Worm (Caenorhabditis elegans): ENCODE data around the gene nhr-203.

The nhr-203 gene

DNA sequence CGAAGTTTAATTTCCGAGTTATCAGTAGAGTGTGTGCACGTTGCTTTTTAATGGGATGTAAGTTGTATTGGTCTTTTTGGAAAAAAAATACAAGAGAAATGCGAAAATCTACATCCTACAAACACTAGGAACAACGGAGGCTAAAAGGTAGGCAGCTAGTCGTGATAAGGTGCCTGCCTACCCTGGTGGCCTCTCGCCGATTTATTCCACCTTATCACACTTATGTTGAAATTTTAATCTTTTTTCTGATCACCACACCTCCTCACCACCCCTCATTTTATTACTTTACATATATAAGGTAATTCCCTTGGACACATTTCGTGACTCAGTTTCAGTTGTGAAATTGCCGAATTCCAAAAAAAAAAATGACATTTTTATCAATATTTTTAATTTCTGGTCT lies 37.5 kb upstream of the nhr-203 start, which contains the start of gene dod-20:
Gene dod-20 (plus strand): TSS at position 301 of the 400 bp plus-strand sequence.
- TF ChIP-seq cnd-1 (tag; optimal IDR thresholded peaks at IDR 0.05) = no peak
- no peak for TF ChIP-seq snpc-4 (tag; optimal IDR thresholded peaks at IDR 0.05)
- no peak for TF ChIP-seq M03D4.4 (tag; optimal IDR thresholded peaks at IDR 0.05)
- no peak for TF ChIP-seq blmp-1 (tag; optimal IDR thresholded peaks at IDR 0.05)
- no peak for TF ChIP-seq lsy-2 (tag; optimal IDR thresholded peaks at IDR 0.05)
- no peak for TF ChIP-seq sptf-1 (tag; optimal IDR thresholded peaks at IDR 0.05)

- no peak for TF ChIP-seq nhr-2 (tag; optimal IDR thresholded peaks at IDR 0.05)
- TF ChIP-seq pha-4 (tag; optimal IDR thresholded peaks at IDR 0.05) = no peak
- TF ChIP-seq nhr-28 (tag; optimal IDR thresholded peaks at IDR 0.05) = no peak
- TF ChIP-seq zip-8 (tag; optimal IDR thresholded peaks at IDR 0.05) = no peak
- TF ChIP-seq bed-3 (GFP tag; optimal IDR thresholded peaks at IDR 0.05) = no peak
These were observed 35.5 kb upstream of the nhr-203 start, which contains the start of gene B0554.5 for ce11 chrV:424140-424539. TSS of gene B0554.5 (plus strand) at chrV:424440.

ce11 chrV:428844-429243 lies 30.8 kb upstream of the nhr-203 start, which contains the start of gene B0554.4:
TSS of gene B0554.4 (plus strand) at chrV:429144.
- TF ChIP-seq zip-8 (tag; optimal IDR thresholded peaks at IDR 0.05) (no peak), tbx-8 (GFP tag; optimal IDR thresholded peaks at IDR 0.05) (no peak), ceh-83 (GFP tag; optimal IDR thresholded peaks at IDR 0.05) (no peak), flh-1 (GFP tag; optimal IDR thresholded peaks at IDR 0.05) (no peak), drap-1 (GFP tag; optimal IDR thresholded peaks at IDR 0.05) (no peak), ceh-43 (GFP tag; optimal IDR thresholded peaks at IDR 0.05) (no peak), sptf-1 (tag; optimal IDR thresholded peaks at IDR 0.05) (no peak), lin-32 (GFP tag; optimal IDR thresholded peaks at IDR 0.05) (no peak)

DNA sequence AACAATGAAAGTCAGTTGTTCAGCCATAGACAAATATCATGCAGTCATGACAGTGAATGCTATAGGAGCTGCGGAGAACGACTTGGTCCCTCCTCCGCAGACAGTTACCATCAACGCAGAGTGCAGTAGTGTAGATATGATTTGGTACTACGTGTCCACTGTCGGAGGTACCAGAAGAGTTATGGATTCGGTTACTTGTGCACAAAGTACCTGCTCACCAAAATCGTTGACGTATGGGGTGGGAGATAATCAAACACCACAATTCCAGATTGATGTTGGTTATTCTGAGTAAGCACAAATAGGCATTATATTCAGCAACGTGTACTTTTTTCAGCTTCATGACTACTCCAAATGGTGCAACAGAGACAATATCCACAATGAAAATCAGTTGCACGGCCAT lies 26.6 kb upstream of the nhr-203 start:
- TF ChIP-seq mls-2 (tag; optimal IDR thresholded peaks at IDR 0.05) = no peak
- TF ChIP-seq pha-4 (tag; optimal IDR thresholded peaks at IDR 0.05) = no peak
- TF ChIP-seq ces-1 (GFP tag; optimal IDR thresholded peaks at IDR 0.05) = no peak
- TF ChIP-seq ztf-11 (tag; optimal IDR thresholded peaks at IDR 0.05) = no peak
- no peak for TF ChIP-seq nhr-12 (tag; optimal IDR thresholded peaks at IDR 0.05)
- no peak for TF ChIP-seq mep-1 (tag; optimal IDR thresholded peaks at IDR 0.05)
- TF ChIP-seq lin-13 (tag; optimal IDR thresholded peaks at IDR 0.05) = no peak
- no peak for TF ChIP-seq elt-3 (tag; optimal IDR thresholded peaks at IDR 0.05)
- TF ChIP-seq ham-2 (GFP tag; optimal IDR thresholded peaks at IDR 0.05) = no peak
- TF ChIP-seq unc-120 (tag; optimal IDR thresholded peaks at IDR 0.05; ENCODE audit: poor library complexity, severe bottlenecking) = no peak

DNA sequence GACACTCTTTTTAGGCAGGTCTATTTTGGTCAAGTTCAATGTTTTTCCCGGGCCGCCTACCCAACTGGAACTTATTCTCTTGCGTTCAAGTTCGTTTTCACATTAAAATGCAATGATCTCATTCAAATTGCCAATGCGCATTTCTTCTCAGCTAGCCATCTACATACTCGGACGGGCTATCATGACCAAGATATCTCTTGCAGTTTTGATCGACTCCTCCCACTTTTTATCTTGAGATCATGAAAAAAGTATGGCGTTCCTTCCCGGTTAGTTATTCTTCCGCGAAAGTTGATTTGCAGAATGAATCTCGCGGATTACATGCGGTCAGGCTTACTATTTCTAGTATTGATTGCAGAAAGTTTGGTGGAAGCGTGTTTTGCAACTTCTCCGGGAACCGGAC lies 25.7 kb upstream of the nhr-203 start, which contains the start of gene B0554.2:
Gene B0554.2 (plus strand): TSS at position 301 of the 400 bp plus-strand sequence.
- TF ChIP-seq mep-1 (tag; optimal IDR thresholded peaks at IDR 0.05) (no peak), nhr-237 (tag; optimal IDR thresholded peaks at IDR 0.05) (no peak), hlh-1 (tag; optimal IDR thresholded peaks at IDR 0.05) (no peak), ztf-11 (tag; optimal IDR thresholded peaks at IDR 0.05) (no peak), lsy-2 (tag; optimal IDR thresholded peaks at IDR 0.05) (no peak), M03D4.4 (tag; optimal IDR thresholded peaks at IDR 0.05) (no peak), elt-1 (tag; optimal IDR thresholded peaks at IDR 0.05; ENCODE audit: borderline replicate concordance, insufficient read depth) (no peak), unc-120 (tag; optimal IDR thresholded peaks at IDR 0.05; ENCODE audit: poor library complexity, severe bottlenecking) (no peak), elt-3 (tag; optimal IDR thresholded peaks at IDR 0.05) (no peak), ceh-83 (GFP tag; optimal IDR thresholded peaks at IDR 0.05) (no peak), ceh-39 (tag; optimal IDR thresholded peaks at IDR 0.05) (no peak), nhr-2 (tag; optimal IDR thresholded peaks at IDR 0.05) (no peak), nhr-28 (tag; optimal IDR thresholded peaks at IDR 0.05) (no peak), mab-5 (tag; optimal IDR thresholded peaks at IDR 0.05) (no peak), unc-62 (GFP tag; optimal IDR thresholded peaks at IDR 0.05) (no peak), sem-2 (GFP tag; optimal IDR thresholded peaks at IDR 0.05) (no peak), nhr-12 (tag; optimal IDR thresholded peaks at IDR 0.05) (no peak)

Data from whole organism, mixed stage, embryonic.